Fruit fly (Drosophila melanogaster): ENCODE measurements around the gene CAH5.

The CAH5 gene

DNA sequence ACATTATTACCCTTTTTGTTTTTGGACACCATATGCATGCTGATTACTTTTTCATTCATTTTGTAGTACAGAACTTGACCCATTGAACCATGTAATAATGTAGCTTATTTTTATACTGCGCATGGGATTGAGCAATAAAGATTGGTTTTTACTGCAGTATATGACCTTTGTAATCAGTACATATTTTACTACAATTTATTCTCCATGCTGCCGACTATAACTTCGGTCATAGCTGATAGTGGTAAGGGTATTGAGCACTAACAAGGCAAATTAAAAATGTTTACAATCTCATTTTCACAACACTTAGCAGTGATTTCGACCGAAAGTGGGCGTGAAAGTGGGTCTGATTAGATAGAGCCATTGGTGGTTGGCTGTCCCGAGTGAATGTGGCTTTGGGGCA lies 44.1 kb downstream of the CAH5 start (continued):
- peak in 1 of 2 experiments; percentile 68 for TF ChIP-seq Hr78 (GFP tag; optimal IDR thresholded peaks at IDR 0.05)
- 0 out of 2 replicates have a peak, but pooled peaks have one; percentile 46 for TF ChIP-seq sens-2 (GFP tag; IDR thresholded peaks at IDR 0.05)
- TF ChIP-seq CG12769 (tag; optimal IDR thresholded peaks at IDR 0.05) = no peak
- peak; percentile 47 for TF ChIP-seq CG2678 (tag; optimal IDR thresholded peaks at IDR 0.05)
- TF ChIP-seq CG18011 (GFP tag; optimal IDR thresholded peaks at IDR 0.05) = no peak
- no peak for TF ChIP-seq Atf3 (GFP tag; optimal IDR thresholded peaks at IDR 0.05)
- no peak for TF ChIP-seq sob (GFP tag; IDR thresholded peaks at IDR 0.05)
- TF ChIP-seq grau (tag; optimal IDR thresholded peaks at IDR 0.05) = peak; percentile 15
- TF ChIP-seq lov (optimal IDR thresholded peaks at IDR 0.05) = no peak
- TF ChIP-seq lov (GFP tag; IDR thresholded peaks at IDR 0.05) = no peak
- TF ChIP-seq CG2202 (tag; optimal IDR thresholded peaks at IDR 0.05) = no peak
- no peak for TF ChIP-seq CG12659 (GFP tag; optimal IDR thresholded peaks at IDR 0.05)
- no peak for TF ChIP-seq otp (GFP tag; IDR thresholded peaks at IDR 0.05)
- peak; percentile 37 for TF ChIP-seq mirr (GFP tag; optimal IDR thresholded peaks at IDR 0.05)
- peak; percentile 24 for TF ChIP-seq unpg (GFP tag; optimal IDR thresholded peaks at IDR 0.05)
- no peak for TF ChIP-seq ems (GFP tag; optimal IDR thresholded peaks at IDR 0.05)
- TF ChIP-seq exex (tag; optimal IDR thresholded peaks at IDR 0.05) = peak; percentile 79
- peak; percentile 3 for TF ChIP-seq grn (GFP tag; optimal IDR thresholded peaks at IDR 0.05)
- TF ChIP-seq Dfd (GFP tag; optimal IDR thresholded peaks at IDR 0.05) = no peak
- no peak for TF ChIP-seq hbn (GFP tag; IDR thresholded peaks at IDR 0.05; ENCODE audit: partially characterized antibody)
- peak; percentile 2 for TF ChIP-seq NfI (GFP tag; optimal IDR thresholded peaks at IDR 0.05)
- no peak for TF ChIP-seq esg (GFP tag; conservative IDR thresholded peaks at IDR 0.05)

dm6 chr3R:31308855-31309646 lies 46.7 kb downstream of the CAH5 start:
- TF ChIP-seq CG11398 (GFP tag; optimal IDR thresholded peaks at IDR 0.05) (peak; percentile 1), Ets65A (GFP tag) (peak; percentile 79), Sry-β (GFP tag; optimal IDR thresholded peaks at IDR 0.05) (peak; percentile 5), CG7839 (tag; optimal IDR thresholded peaks at IDR 0.05) (no peak), CG14050 (GFP tag; IDR thresholded peaks at IDR 0.05) (no peak), ind (GFP tag; optimal IDR thresholded peaks at IDR 0.05) (no peak), CG32532 (GFP tag; IDR thresholded peaks at IDR 0.05) (no peak), CG30431 (GFP tag; optimal IDR thresholded peaks at IDR 0.05) (peak; percentile 1), CG1529 (GFP tag; optimal IDR thresholded peaks at IDR 0.05) (peak; percentile 50), Camta (GFP tag; optimal IDR thresholded peaks at IDR 0.05) (peak; percentile 2), row (GFP tag; IDR thresholded peaks at IDR 0.05) (no peak), twi (tag; optimal IDR thresholded peaks at IDR 0.05) (peak; percentile 19), dati (GFP tag; IDR thresholded peaks at IDR 0.05) (no peak), zen (tag; optimal IDR thresholded peaks at IDR 0.05) (no peak), CG17912 (GFP tag; optimal IDR thresholded peaks at IDR 0.05) (no peak), CG11723 (GFP tag; optimal IDR thresholded peaks at IDR 0.05) (peak; percentile 64), CG15011 (GFP tag; optimal IDR thresholded peaks at IDR 0.05) (peak; percentile 28), toy (GFP tag; IDR thresholded peaks at IDR 0.05) (no peak), Hr51 (GFP tag; optimal IDR thresholded peaks at IDR 0.05) (no peak), Mes4 (GFP tag; optimal IDR thresholded peaks at IDR 0.05) (peak; percentile 3), CG17568 (GFP tag; optimal IDR thresholded peaks at IDR 0.05) (peak; percentile 45), CG1603 (tag; optimal IDR thresholded peaks at IDR 0.05) (peak; percentile 78), sr (GFP tag; IDR thresholded peaks at IDR 0.05) (no peak), gro (GFP tag; optimal IDR thresholded peaks at IDR 0.05) (no peak), tna (GFP tag; IDR thresholded peaks at IDR 0.05; ENCODE audit: partially characterized antibody) (no peak), lilli (GFP tag; optimal IDR thresholded peaks at IDR 0.05) (no peak), unc-4 (GFP tag; IDR thresholded peaks at IDR 0.05; ENCODE audit: partially characterized antibody) (no peak)
